Fruit fly (Drosophila melanogaster) whole organism, embryonic: ENCODE measurements around the gene CG5913.

Source experiments
- Atf-2 ChIP-seq: fragments of 200-800 bp; sonication (Bioruptor generic); optimal IDR thresholded peaks from 2 replicates; lab custom pipeline; 2016; ENCODE audit warnings: missing biosample characterization, missing genetic modification characterization
- Blimp-1 ChIP-seq: fragments of 200-800 bp; sonication (Bioruptor generic); optimal IDR thresholded peaks from 3 replicates; lab custom pipeline; 2018; ENCODE audit warnings: missing biosample characterization, missing genetic modification characterization, mild to moderate bottlenecking, moderate library complexity, missing genetic modification reagents
- CG12299 ChIP-seq: fragments of 200-800 bp; sonication (Bioruptor generic); optimal IDR thresholded peaks from 2 replicates; lab custom pipeline; 2018; ENCODE audit warnings: missing biosample characterization, mild to moderate bottlenecking, missing genetic modification characterization
- CG1233 ChIP-seq: fragments of 200-800 bp; sonication (Bioruptor generic); optimal IDR thresholded peaks from 4 replicates; lab custom pipeline; 2018; ENCODE audit warnings: missing biosample characterization, mild to moderate bottlenecking, missing genetic modification characterization
- CG12769 ChIP-seq: fragments of 200-800 bp; sonication (Bioruptor generic); optimal IDR thresholded peaks from 2 replicates; lab custom pipeline; 2019; ENCODE audit warnings: missing biosample characterization, mild to moderate bottlenecking, missing genetic modification characterization, moderate library complexity
- CG13894 ChIP-seq: fragments of 200-800 bp; sonication (Bioruptor generic); optimal IDR thresholded peaks from 3 replicates; lab custom pipeline; 2018; ENCODE audit warnings: missing biosample characterization, mild to moderate bottlenecking, missing genetic modification characterization, moderate library complexity
- CG16813 ChIP-seq: fragments of 200-800 bp; sonication (Bioruptor generic); IDR thresholded peaks from 3 replicates; pipeline ENCODE4 v1.3.6; 2022; ENCODE audit warnings: missing biosample characterization, missing genetic modification characterization; ENCODE audit not compliant: partially characterized antibody
- CG17328 ChIP-seq: fragments of 200-800 bp; sonication (Bioruptor generic); IDR thresholded peaks from 2 replicates; pipeline ENCODE4 v1.3.6; 2022; ENCODE audit warnings: missing biosample characterization, missing genetic modification characterization
- CG18011 ChIP-seq: fragments of 200-800 bp; sonication (Bioruptor generic); optimal IDR thresholded peaks from 2 replicates; lab custom pipeline; 2017; ENCODE audit warnings: missing biosample characterization, missing genetic modification characterization, mild to moderate bottlenecking, moderate library complexity, missing genotype
- CG18764 ChIP-seq: fragments of 200-800 bp; sonication (Bioruptor generic); optimal IDR thresholded peaks from 3 replicates; lab custom pipeline; 2016; ENCODE audit warnings: missing biosample characterization, missing genetic modification characterization
- CG2199 ChIP-seq: fragments of 200-800 bp; sonication (Bioruptor generic); IDR thresholded peaks from 3 replicates; pipeline ENCODE4 v1.3.6; 2022; ENCODE audit warnings: missing biosample characterization, missing genetic modification characterization
- CG2202 ChIP-seq: fragments of 200-800 bp; sonication (Bioruptor generic); optimal IDR thresholded peaks from 2 replicates; lab custom pipeline; 2018; ENCODE audit warnings: missing biosample characterization, mild to moderate bottlenecking, missing genetic modification characterization
- CG2678 ChIP-seq: fragments of 200-800 bp; sonication (Bioruptor generic); optimal IDR thresholded peaks from 3 replicates; lab custom pipeline; 2019; ENCODE audit warnings: missing biosample characterization, mild to moderate bottlenecking, missing genetic modification characterization, moderate library complexity
- CG30020 ChIP-seq: fragments of 200-800 bp; optimal IDR thresholded peaks from 2 replicates; lab custom pipeline; 2019; ENCODE audit warnings: missing biosample characterization, mild to moderate bottlenecking, missing genetic modification characterization, moderate library complexity
- CG3163 ChIP-seq: fragments of 200-800 bp; sonication (Bioruptor generic); optimal IDR thresholded peaks from 3 replicates; lab custom pipeline; 2016; ENCODE audit warnings: missing biosample characterization, missing genetic modification characterization
- CG4360 ChIP-seq: fragments of 200-800 bp; sonication (Bioruptor generic); IDR thresholded peaks from 2 replicates; pipeline ENCODE4 v1.3.6; 2022; ENCODE audit warnings: missing biosample characterization, missing genetic modification characterization
- CG43689 ChIP-seq: fragments of 200-800 bp; sonication (Bioruptor generic); IDR thresholded peaks from 2 replicates; pipeline ENCODE4 v1.3.6; 2022; ENCODE audit warnings: missing biosample characterization, missing genetic modification characterization
- CG4820 ChIP-seq: fragments of 200-800 bp; sonication (Bioruptor generic); optimal IDR thresholded peaks from 3 replicates; lab custom pipeline; 2016; ENCODE audit warnings: missing biosample characterization, missing genetic modification characterization
- CG6175 ChIP-seq: fragments of 200-800 bp; sonication (Bioruptor generic); IDR thresholded peaks from 3 replicates; pipeline ENCODE4 v1.3.6; 2022; ENCODE audit warnings: missing biosample characterization, missing genetic modification characterization
- CG6791 ChIP-seq: fragments of 200-800 bp; sonication (Bioruptor generic); IDR thresholded peaks from 3 replicates; pipeline ENCODE4 v1.3.6; 2022; ENCODE audit warnings: missing biosample characterization, missing genetic modification characterization; ENCODE audit not compliant: partially characterized antibody
- CG9932 ChIP-seq: fragments of 200-800 bp; sonication (Bioruptor generic); IDR thresholded peaks from 2 replicates; pipeline ENCODE4 v1.3.6; 2022; ENCODE audit warnings: missing biosample characterization, missing genetic modification characterization
- Camta ChIP-seq: fragments of 200-800 bp; sonication (Bioruptor generic); optimal IDR thresholded peaks from 2 replicates; lab custom pipeline; 2016; ENCODE audit warnings: missing biosample characterization, missing genetic modification characterization
- Dbx ChIP-seq: fragments of 200-800 bp; sonication (Bioruptor generic); IDR thresholded peaks from 3 replicates; pipeline ENCODE4 v1.3.6; 2022; ENCODE audit warnings: missing biosample characterization, missing genetic modification characterization
- Dfd ChIP-seq, 2 experiments: fragments of >200 bp; optimal IDR thresholded peaks; 2 replicates each; lab custom pipeline; 2017; ENCODE audit warnings: missing biosample characterization in 2 of 2, missing genetic modification characterization in 2 of 2
- Elba2 ChIP-seq: fragments of 200-800 bp; sonication (Bioruptor generic); optimal IDR thresholded peaks from 3 replicates; lab custom pipeline; 2016; ENCODE audit warnings: missing biosample characterization, missing genetic modification characterization
- Ets97D ChIP-seq: fragments of 200-800 bp; sonication (Bioruptor generic); optimal IDR thresholded peaks from 3 replicates; lab custom pipeline; 2016; ENCODE audit warnings: missing biosample characterization, missing genetic modification characterization
- Fer1 ChIP-seq: fragments of 200-800 bp; sonication (Bioruptor generic); optimal IDR thresholded peaks from 2 replicates; lab custom pipeline; 2017; ENCODE audit warnings: missing biosample characterization, mild to moderate bottlenecking, missing genetic modification characterization
- Max ChIP-seq: fragments of 200-800 bp; sonication (Bioruptor generic); optimal IDR thresholded peaks from 2 replicates; lab custom pipeline; 2016; ENCODE audit warnings: missing biosample characterization, mild to moderate bottlenecking, missing genetic modification characterization
- Med ChIP-seq: fragments of 200-800 bp; sonication (Bioruptor generic); peaks from one replicate; lab custom pipeline; 2016; ENCODE audit warnings: missing biosample characterization, missing genetic modification characterization, mild to moderate bottlenecking, inconsistent platforms, moderate library complexity
- NC2α ChIP-seq: fragments of 200-800 bp; sonication (Bioruptor generic); optimal IDR thresholded peaks from 2 replicates; lab custom pipeline; 2016; ENCODE audit warnings: missing biosample characterization, missing genetic modification characterization
- Pdp1 ChIP-seq, 2 experiments: fragments of 200-800 bp; sonication (Bioruptor generic); optimal IDR thresholded peaks; 3 replicates each; lab custom pipeline; 2016; ENCODE audit warnings: missing biosample characterization in 2 of 2, missing genetic modification characterization in 2 of 2, mild to moderate bottlenecking in 1 of 2, moderate library complexity in 1 of 2
- Vsx1 ChIP-seq: fragments of 200-800 bp; sonication (Bioruptor generic); optimal IDR thresholded peaks from 2 replicates; lab custom pipeline; 2017; ENCODE audit warnings: missing biosample characterization, mild to moderate bottlenecking, missing genetic modification characterization, missing genetic modification reagents
- cg ChIP-seq: fragments of 200-800 bp; sonication (Bioruptor generic); optimal IDR thresholded peaks from 3 replicates; lab custom pipeline; 2019; ENCODE audit warnings: missing biosample characterization, mild to moderate bottlenecking, missing genetic modification characterization, moderate library complexity
- crol ChIP-seq: fragments of 200-800 bp; sonication (Bioruptor generic); IDR thresholded peaks from 2 replicates; pipeline ENCODE4 v1.3.6; 2022; ENCODE audit warnings: missing biosample characterization, missing genetic modification characterization
- dysf ChIP-seq: fragments of 200-800 bp; sonication (Bioruptor generic); IDR thresholded peaks from 3 replicates; pipeline ENCODE4 v1.3.6; 2022; ENCODE audit warnings: missing biosample characterization, missing genetic modification characterization
- gsb-n ChIP-seq: fragments of 200-800 bp; sonication (Bioruptor generic); optimal IDR thresholded peaks from 3 replicates; lab custom pipeline; 2018; ENCODE audit warnings: missing biosample characterization, mild to moderate bottlenecking, missing genetic modification characterization
- h ChIP-seq: fragments of >200 bp; optimal IDR thresholded peaks from 2 replicates; lab custom pipeline; 2017
- hkb ChIP-seq, 2 experiments: fragments of 200-800 bp in 1 of 2; fragments of >200 bp in 1 of 2; sonication (Bioruptor generic) in 1 of 2; IDR thresholded peaks in 1 of 2; optimal IDR thresholded peaks in 1 of 2; 2 replicates each; pipeline versions ENCODE4 v1.3.6 to Lab custom; 2017 to 2022; ENCODE audit warnings: missing biosample characterization in 1 of 2, missing genetic modification characterization in 1 of 2
- phol ChIP-seq: fragments of 200-800 bp; sonication (Bioruptor generic); optimal IDR thresholded peaks from 3 replicates; lab custom pipeline; 2018; ENCODE audit warnings: missing biosample characterization, mild to moderate bottlenecking, missing genetic modification characterization, moderate library complexity
- ranshi ChIP-seq: fragments of 200-800 bp; sonication (Bioruptor generic); IDR thresholded peaks from 2 replicates; pipeline ENCODE4 v1.3.6; 2022; ENCODE audit warnings: missing biosample characterization, missing genetic modification characterization
- row ChIP-seq: fragments of 200-800 bp; sonication (Bioruptor generic); IDR thresholded peaks from 3 replicates; pipeline ENCODE4 v1.3.6; 2022; ENCODE audit warnings: missing biosample characterization, missing genetic modification characterization
- schlank ChIP-seq: fragments of 200-800 bp; sonication (Bioruptor generic); optimal IDR thresholded peaks from 2 replicates; lab custom pipeline; 2018; ENCODE audit warnings: missing biosample characterization, mild to moderate bottlenecking, missing genetic modification characterization
- sens ChIP-seq: fragments of 200-800 bp; sonication (Bioruptor generic); peaks from one replicate; lab custom pipeline; 2016; ENCODE audit warnings: missing biosample characterization, missing genetic modification characterization
- sens-2 ChIP-seq: fragments of 200-800 bp; sonication (Bioruptor generic); IDR thresholded peaks from 2 replicates; pipeline ENCODE4 v1.3.6; 2022; ENCODE audit warnings: missing biosample characterization, missing genetic modification characterization
- so ChIP-seq: fragments of 200-800 bp; sonication (Bioruptor generic); IDR thresholded peaks from 3 replicates; pipeline ENCODE4 v1.3.6; 2022; ENCODE audit warnings: missing biosample characterization, missing genetic modification characterization
- tll ChIP-seq, 2 experiments: fragments of 200-800 bp in 1 of 2; fragments of >200 bp in 1 of 2; sonication (Bioruptor generic) in 1 of 2; optimal IDR thresholded peaks; 2 replicates each; lab custom pipeline; 2017 to 2019; ENCODE audit warnings: missing biosample characterization in 2 of 2, missing genetic modification characterization in 2 of 2, mild to moderate bottlenecking in 1 of 2, moderate library complexity in 1 of 2
- vvl ChIP-seq: fragments of 200-800 bp; sonication (Bioruptor generic); IDR thresholded peaks from 2 replicates; pipeline ENCODE4 v1.3.6; 2022; ENCODE audit warnings: missing biosample characterization, missing genetic modification characterization
- wdn ChIP-seq: fragments of 200-800 bp; sonication (Bioruptor generic); IDR thresholded peaks from 2 replicates; pipeline ENCODE4 v1.3.6; 2022; ENCODE audit warnings: missing biosample characterization, missing genetic modification characterization
- yki ChIP-seq: fragments of >200 bp; optimal IDR thresholded peaks from 3 replicates; lab custom pipeline; 2018

Gene CG5913

DNA sequence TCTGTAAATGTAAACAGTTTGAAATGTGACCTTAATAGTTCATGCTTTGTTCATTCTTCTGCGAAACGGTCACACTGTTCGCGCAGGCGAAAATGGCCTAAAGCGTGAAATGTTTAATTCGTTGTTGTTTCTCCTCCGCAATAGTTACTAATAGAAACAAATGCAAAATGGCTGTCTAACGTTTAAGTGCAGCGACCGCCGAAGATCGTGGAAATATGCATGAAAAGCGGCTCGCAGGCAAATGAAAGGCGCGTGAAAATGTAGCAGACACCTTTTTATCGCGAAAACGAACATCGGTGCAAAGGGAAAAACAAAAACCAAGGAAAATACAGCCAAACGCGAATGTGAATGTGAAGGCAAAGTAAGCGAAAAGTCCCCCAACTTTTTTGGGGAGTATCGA lies 11.4 kb upstream of the CG5913 start, which contains the start of gene SppL (continued):
- peak; percentile 3 for TF ChIP-seq CG12769
- TF ChIP-seq sens (GFP tag; lab: Kevin White, UChicago): peak; percentile 35
- no peak for TF ChIP-seq hkb (optimal IDR thresholded peaks at IDR 0.05; lab: Kevin White, UChicago)
- 0 out of 2 replicates have a peak, but pooled peaks have one; percentile 9 for TF ChIP-seq hkb (GFP tag; IDR thresholded peaks at IDR 0.05; lab: Robert Waterston, UW)
- no peak for TF ChIP-seq Max
- no peak for TF ChIP-seq NC2α (GFP tag; lab: Kevin White, UChicago)
- TF ChIP-seq Med: peak; percentile 66
- TF ChIP-seq Camta (GFP tag; lab: Kevin White, UChicago): no peak
- TF ChIP-seq phol (tag; lab: Kevin White, UChicago): peak; percentile 62
- peak; percentile 22 for TF ChIP-seq CG30020
- TF ChIP-seq Fer1: peak; percentile 34
- TF ChIP-seq schlank (tag; lab: Kevin White, UChicago): no peak
- TF ChIP-seq tll (GFP tag; optimal IDR thresholded peaks at IDR 0.05; lab: Kevin White, UChicago): no peak
- TF ChIP-seq CG2202 (tag; lab: Kevin White, UChicago): peak; percentile 11
- no peak for TF ChIP-seq CG43689 (GFP tag; lab: Robert Waterston, UW)
- TF ChIP-seq Dbx: no peak
- TF ChIP-seq CG12299: peak; percentile 60
- TF ChIP-seq Pdp1 (GFP tag; optimal IDR thresholded peaks at IDR 0.05; lab: Kevin White, UChicago): no peak
- peak; percentile 41 for TF ChIP-seq cg (GFP tag; lab: Kevin White, UChicago)
- peak; percentile 68 for TF ChIP-seq CG18011

DNA sequence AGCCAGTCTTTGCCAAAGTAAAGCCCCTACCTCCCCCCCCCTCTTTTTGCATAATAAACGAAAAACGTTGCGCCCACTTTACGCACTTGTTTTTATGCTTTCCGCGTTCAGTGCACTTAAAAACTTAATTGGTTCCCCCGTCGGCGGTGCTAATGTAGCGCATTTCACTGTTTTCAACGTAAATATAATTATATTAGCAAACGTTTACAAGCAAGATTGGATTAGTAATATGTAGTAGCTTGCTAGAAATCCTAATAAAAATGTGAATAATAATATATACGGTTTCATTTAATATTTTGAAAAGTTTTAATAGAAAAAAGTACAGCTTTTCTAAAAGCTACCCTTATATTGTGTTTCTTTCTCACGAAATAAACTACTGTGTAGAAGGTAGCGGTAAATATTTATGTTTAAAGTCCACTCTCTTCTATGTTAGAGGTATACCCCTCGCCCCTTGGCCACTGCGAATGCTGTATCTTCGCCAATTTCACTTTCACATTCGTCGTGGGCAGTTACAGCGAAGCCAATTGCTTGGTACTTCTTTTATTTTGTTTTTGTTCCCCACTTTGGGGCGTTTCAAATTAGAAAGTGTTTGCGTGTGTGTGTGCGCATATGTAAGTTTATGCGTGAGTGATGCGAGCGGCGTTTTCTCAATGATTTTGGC lies 10.6 kb upstream of the CG5913 start:
- TF ChIP-seq CG6175 (GFP tag; lab: Robert Waterston, UW): no peak
- 0 out of 2 replicates have a peak, but pooled peaks have one; percentile 16 for TF ChIP-seq crol (GFP tag; lab: Robert Waterston, UW)
- TF ChIP-seq yki (lab: Kevin White, UChicago): no peak
- no peak for TF ChIP-seq so (GFP tag; lab: Robert Waterston, UW)
- TF ChIP-seq Blimp-1 (GFP tag; lab: Kevin White, UChicago): peak; percentile 70
- TF ChIP-seq sens-2: no peak
- TF ChIP-seq Atf-2 (GFP tag; lab: Kevin White, UChicago): no peak
- peak; percentile 27 for TF ChIP-seq Vsx1 (GFP tag; lab: Kevin White, UChicago)
- 0 out of 3 replicates have a peak, but pooled peaks have one; percentile 11 for TF ChIP-seq row (GFP tag; lab: Robert Waterston, UW)
- peak; percentile 7 for TF ChIP-seq cg (GFP tag; lab: Kevin White, UChicago)
- TF ChIP-seq CG17328 (GFP tag; lab: Robert Waterston, UW): peak; percentile 14; the same call in 1 of the 2 replicates
- no peak for TF ChIP-seq vvl (GFP tag; lab: Robert Waterston, UW)
- TF ChIP-seq CG4360 (GFP tag; lab: Robert Waterston, UW): 0 out of 2 replicates have a peak, but pooled peaks have one; percentile 8
- no peak for TF ChIP-seq CG3163 (GFP tag; lab: Kevin White, UChicago)
- TF ChIP-seq CG6791 (GFP tag; lab: Robert Waterston, UW): no peak
- TF ChIP-seq h (lab: Kevin White, UChicago): no peak
- TF ChIP-seq sens (GFP tag; lab: Kevin White, UChicago): peak; percentile 55
- TF ChIP-seq Med: peak; percentile 57
- TF ChIP-seq CG2678 (tag; lab: Kevin White, UChicago): peak; percentile 1
- peak; percentile 2 for TF ChIP-seq gsb-n (tag; lab: Kevin White, UChicago)
- peak; percentile 20; the same call in 1 of the 3 replicates for TF ChIP-seq CG2199

DNA sequence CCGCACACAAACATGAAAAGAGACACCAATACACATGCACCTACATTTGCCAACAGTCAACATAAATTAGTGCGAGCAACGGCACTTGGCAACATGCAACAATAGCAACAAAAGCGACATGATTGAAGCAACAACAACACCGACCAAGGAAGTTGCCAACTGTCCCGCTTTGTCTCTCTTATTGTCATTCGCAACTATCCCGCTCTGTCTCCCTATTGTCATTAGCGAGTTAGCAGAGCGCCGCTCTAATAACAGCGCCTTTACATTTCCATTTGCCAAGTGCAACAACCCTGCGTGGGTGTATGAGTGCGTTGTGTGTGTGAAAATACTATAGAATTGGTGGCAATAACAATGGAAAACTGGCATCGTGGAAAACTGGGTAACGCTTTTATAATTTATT lies 9.4 kb upstream of the CG5913 start:
- TF ChIP-seq CG9932 (GFP tag; lab: Robert Waterston, UW) (no peak), wdn (GFP tag; lab: Robert Waterston, UW) (no peak), ranshi (GFP tag; lab: Robert Waterston, UW) (no peak), Elba2 (peak; percentile 99), CG1233 (GFP tag; lab: Kevin White, UChicago) (no peak), Dfd (GFP tag; optimal IDR thresholded peaks at IDR 0.05; lab: Kevin White, UChicago) (no peak), cg (GFP tag; lab: Kevin White, UChicago) (peak; percentile 73), CG18764 (GFP tag; lab: Kevin White, UChicago) (no peak), CG16813 (GFP tag; lab: Robert Waterston, UW) (no peak), CG4360 (GFP tag; lab: Robert Waterston, UW) (peak; percentile 82), CG4820 (GFP tag; lab: Kevin White, UChicago) (no peak), dysf (GFP tag; lab: Robert Waterston, UW) (no peak), CG13894 (tag; lab: Kevin White, UChicago) (no peak), Ets97D (no peak)
